Fruit fly (Drosophila melanogaster) whole organism, embryonic: ENCODE results near the gene CG13127.

Source experiments
- Abd-B ChIP-seq: fragments of 200-800 bp; sonication (Bioruptor generic); optimal IDR thresholded peaks from 2 replicates; lab custom pipeline; 2018; ENCODE audit warnings: missing biosample characterization, mild to moderate bottlenecking, missing genetic modification characterization, moderate library complexity
- Bgb ChIP-seq: fragments of 200-800 bp; sonication (Bioruptor generic); IDR thresholded peaks from 2 replicates; pipeline ENCODE4 v1.3.6; 2022; ENCODE audit warnings: missing biosample characterization, missing genetic modification characterization; ENCODE audit not compliant: partially characterized antibody
- CG10543 ChIP-seq: fragments of 200-800 bp; sonication (Bioruptor generic); optimal IDR thresholded peaks from 3 replicates; lab custom pipeline; 2017; ENCODE audit warnings: missing biosample characterization, mild to moderate bottlenecking, missing genetic modification characterization, moderate library complexity
- CG10654 ChIP-seq: fragments of 200-800 bp; sonication (Bioruptor generic); optimal IDR thresholded peaks from 2 replicates; lab custom pipeline; 2016; ENCODE audit warnings: missing biosample characterization, missing genetic modification characterization
- CG11504 ChIP-seq: fragments of 200-800 bp; sonication (Bioruptor generic); optimal IDR thresholded peaks from 3 replicates; lab custom pipeline; 2019; ENCODE audit warnings: missing biosample characterization, mild to moderate bottlenecking, missing genetic modification characterization, moderate library complexity
- CG12659 ChIP-seq: fragments of 200-800 bp; sonication (Bioruptor generic); optimal IDR thresholded peaks from 3 replicates; lab custom pipeline; 2017; ENCODE audit warnings: mild to moderate bottlenecking, missing biosample characterization, missing genetic modification reagents, missing genetic modification characterization
- CG17802 ChIP-seq: fragments of 200-800 bp; sonication (Bioruptor generic); optimal IDR thresholded peaks from 2 replicates; lab custom pipeline; 2018; ENCODE audit warnings: missing biosample characterization, mild to moderate bottlenecking, missing genetic modification characterization, moderate library complexity
- CG2875 ChIP-seq: fragments of 200-800 bp; sonication (Bioruptor generic); optimal IDR thresholded peaks from 2 replicates; lab custom pipeline; 2017; ENCODE audit warnings: missing biosample characterization, mild to moderate bottlenecking, missing genetic modification characterization, missing genetic modification reagents
- CG31388 ChIP-seq: fragments of 200-800 bp; sonication (Bioruptor generic); optimal IDR thresholded peaks from 2 replicates; lab custom pipeline; 2016; ENCODE audit warnings: missing biosample characterization, missing genetic modification characterization
- CG32532 ChIP-seq: fragments of 200-800 bp; sonication (Bioruptor generic); IDR thresholded peaks from 2 replicates; pipeline ENCODE4 v1.3.6; 2022; ENCODE audit warnings: missing biosample characterization, missing genetic modification characterization
- CG32767 ChIP-seq: fragments of 200-800 bp; sonication (Bioruptor generic); IDR thresholded peaks from 2 replicates; pipeline ENCODE4 v1.3.6; 2022; ENCODE audit warnings: missing biosample characterization, missing genetic modification characterization
- CG6175 ChIP-seq: fragments of 200-800 bp; sonication (Bioruptor generic); IDR thresholded peaks from 3 replicates; pipeline ENCODE4 v1.3.6; 2022; ENCODE audit warnings: missing biosample characterization, missing genetic modification characterization
- CG7963 ChIP-seq: fragments of 200-800 bp; sonication (Bioruptor generic); IDR thresholded peaks from 3 replicates; pipeline ENCODE4 v1.3.6; 2022; ENCODE audit warnings: missing biosample characterization, missing genetic modification characterization; ENCODE audit not compliant: partially characterized antibody
- CG8388 ChIP-seq: fragments of 200-800 bp; sonication (Bioruptor generic); optimal IDR thresholded peaks from 2 replicates; lab custom pipeline; 2019; ENCODE audit warnings: missing biosample characterization, mild to moderate bottlenecking, missing genetic modification characterization, moderate library complexity
- CHES-1-like ChIP-seq: fragments of 200-800 bp; sonication (Bioruptor generic); optimal IDR thresholded peaks from 2 replicates; lab custom pipeline; 2016; ENCODE audit warnings: missing biosample characterization, missing genetic modification characterization
- Fer3 ChIP-seq: fragments of 200-800 bp; sonication (Bioruptor generic); optimal IDR thresholded peaks from 2 replicates; lab custom pipeline; 2018; ENCODE audit warnings: missing biosample characterization, mild to moderate bottlenecking, missing genetic modification characterization, moderate library complexity
- GATAe ChIP-seq: fragments of 200-800 bp; sonication (Bioruptor generic); conservative IDR thresholded peaks from 2 replicates; pipeline ENCODE4 v1.3.6; 2022; ENCODE audit warnings: missing biosample characterization, missing genetic modification characterization
- Lhr ChIP-seq: fragments of 200-800 bp; sonication (Bioruptor generic); optimal IDR thresholded peaks from 3 replicates; lab custom pipeline; 2017; ENCODE audit warnings: mild to moderate bottlenecking, missing biosample characterization, missing genetic modification reagents, missing genetic modification characterization
- Med ChIP-seq: fragments of 200-800 bp; sonication (Bioruptor generic); peaks from one replicate; lab custom pipeline; 2016; ENCODE audit warnings: missing biosample characterization, missing genetic modification characterization, mild to moderate bottlenecking, inconsistent platforms, moderate library complexity
- Opbp ChIP-seq: fragments of 200-800 bp; sonication (Bioruptor generic); IDR thresholded peaks from 3 replicates; pipeline ENCODE4 v1.3.6; 2022; ENCODE audit warnings: missing biosample characterization, missing genetic modification characterization; ENCODE audit not compliant: partially characterized antibody
- Side ChIP-seq: fragments of 200-800 bp; sonication (Bioruptor generic); optimal IDR thresholded peaks from 2 replicates; lab custom pipeline; 2016; ENCODE audit warnings: missing biosample characterization, missing genetic modification characterization
- Six4 ChIP-seq: fragments of 200-800 bp; sonication (Bioruptor generic); optimal IDR thresholded peaks from 2 replicates; lab custom pipeline; 2016; ENCODE audit warnings: missing biosample characterization, missing genetic modification characterization
- Spps ChIP-seq: fragments of 200-800 bp; sonication (Bioruptor generic); optimal IDR thresholded peaks from 2 replicates; lab custom pipeline; 2018; ENCODE audit warnings: missing biosample characterization, mild to moderate bottlenecking, missing genetic modification characterization
- Stat92E ChIP-seq, 3 experiments: fragments of >200 bp in 2 of 3; fragments of 200-800 bp in 1 of 3; sonication (Bioruptor generic) in 1 of 3; optimal IDR thresholded peaks; 2 replicates each; lab custom pipeline; 2017 to 2019; ENCODE audit warnings: missing biosample characterization in 3 of 3, missing genetic modification characterization in 3 of 3, mild to moderate bottlenecking in 1 of 3, moderate library complexity in 1 of 3
- amos ChIP-seq: fragments of 200-800 bp; sonication (Bioruptor generic); IDR thresholded peaks from 2 replicates; pipeline ENCODE4 v1.3.6; 2022; ENCODE audit warnings: missing biosample characterization, missing genetic modification characterization; ENCODE audit not compliant: partially characterized antibody
- bowl ChIP-seq: fragments of 200-800 bp; sonication (Bioruptor generic); IDR thresholded peaks from 2 replicates; pipeline ENCODE4 v1.3.6; 2022; ENCODE audit warnings: missing biosample characterization, missing genetic modification characterization
- br ChIP-seq: fragments of >200 bp; optimal IDR thresholded peaks from 2 replicates; lab custom pipeline; 2017
- cad ChIP-seq: fragments of >200 bp; optimal IDR thresholded peaks from 2 replicates; lab custom pipeline; 2017; ENCODE audit warnings: missing biosample characterization, missing genetic modification characterization
- cas ChIP-seq: fragments of 200-800 bp; sonication (Bioruptor generic); IDR thresholded peaks from 2 replicates; pipeline ENCODE4 v1.3.6; 2022; ENCODE audit warnings: missing biosample characterization, missing genetic modification characterization
- chinmo ChIP-seq: fragments of 200-800 bp; sonication (Bioruptor generic); IDR thresholded peaks from 4 replicates; pipeline ENCODE4 v1.3.6; 2022; ENCODE audit warnings: missing biosample characterization, missing genetic modification characterization; ENCODE audit not compliant: partially characterized antibody
- chm ChIP-seq: fragments of 200-800 bp; sonication (Bioruptor generic); IDR thresholded peaks from 2 replicates; pipeline ENCODE4 v1.3.6; 2022; ENCODE audit warnings: missing biosample characterization, missing genetic modification characterization
- eve ChIP-seq, 2 experiments: fragments of >200 bp; optimal IDR thresholded peaks; 2 replicates each; lab custom pipeline; 2017; ENCODE audit warnings: missing biosample characterization in 2 of 2, missing genetic modification characterization in 2 of 2
- gcm ChIP-seq: fragments of 200-800 bp; sonication (Bioruptor generic); optimal IDR thresholded peaks from 2 replicates; lab custom pipeline; 2019; ENCODE audit warnings: missing biosample characterization, mild to moderate bottlenecking, missing genetic modification characterization, moderate library complexity
- grn ChIP-seq: fragments of 200-800 bp; sonication (Bioruptor generic); optimal IDR thresholded peaks from 3 replicates; lab custom pipeline; 2017; ENCODE audit warnings: missing biosample characterization, missing genetic modification characterization
- hth ChIP-seq: fragments of >200 bp; optimal IDR thresholded peaks from 2 replicates; lab custom pipeline; 2017; ENCODE audit warnings: inconsistent platforms
- insv ChIP-seq, 2 experiments: fragments of 200-800 bp; sonication (Bioruptor generic); optimal IDR thresholded peaks; 3 replicates each; lab custom pipeline; 2016 to 2018; ENCODE audit warnings: missing biosample characterization in 2 of 2, missing genetic modification characterization in 2 of 2
- ken ChIP-seq: fragments of 200-800 bp; sonication (Bioruptor generic); IDR thresholded peaks from 3 replicates; pipeline ENCODE4 v1.3.6; 2022; ENCODE audit warnings: missing biosample characterization, missing genetic modification characterization
- kni ChIP-seq: fragments of 200-800 bp; sonication (Bioruptor generic); optimal IDR thresholded peaks from 3 replicates; lab custom pipeline; 2017; ENCODE audit warnings: mild to moderate bottlenecking, missing biosample characterization, missing genetic modification reagents, missing genetic modification characterization
- knrl ChIP-seq: fragments of 200-800 bp; sonication (Bioruptor generic); IDR thresholded peaks from 3 replicates; pipeline ENCODE4 v1.3.6; 2022; ENCODE audit warnings: missing biosample characterization, missing genetic modification characterization; ENCODE audit not compliant: partially characterized antibody
- nau ChIP-seq: fragments of 200-800 bp; sonication (Bioruptor generic); optimal IDR thresholded peaks from 3 replicates; lab custom pipeline; 2017; ENCODE audit warnings: missing biosample characterization, mild to moderate bottlenecking, missing genetic modification characterization, missing genetic modification reagents
- oc ChIP-seq: fragments of 200-800 bp; sonication (Bioruptor generic); optimal IDR thresholded peaks from 2 replicates; lab custom pipeline; 2018; ENCODE audit warnings: missing biosample characterization, mild to moderate bottlenecking, missing genetic modification characterization, moderate library complexity
- repo ChIP-seq: fragments of 200-800 bp; sonication (Bioruptor generic); optimal IDR thresholded peaks from 2 replicates; lab custom pipeline; 2016; ENCODE audit warnings: missing biosample characterization, missing genetic modification characterization
- shn ChIP-seq: fragments of 200-800 bp; sonication (Bioruptor generic); optimal IDR thresholded peaks from 3 replicates; lab custom pipeline; 2016; ENCODE audit warnings: missing biosample characterization, missing genetic modification characterization
- sob ChIP-seq: fragments of 200-800 bp; sonication (Bioruptor generic); IDR thresholded peaks from 2 replicates; pipeline ENCODE4 v1.3.6; 2022; ENCODE audit warnings: missing biosample characterization, missing genetic modification characterization
- stwl ChIP-seq: fragments of 200-800 bp; sonication (Bioruptor generic); optimal IDR thresholded peaks from 3 replicates; lab custom pipeline; 2018; ENCODE audit warnings: missing biosample characterization, mild to moderate bottlenecking, missing genetic modification characterization, moderate library complexity
- sug ChIP-seq: fragments of 200-800 bp; optimal IDR thresholded peaks from 2 replicates; lab custom pipeline; 2019; ENCODE audit warnings: missing biosample characterization, mild to moderate bottlenecking, missing genetic modification characterization, moderate library complexity
- tap ChIP-seq: fragments of 200-800 bp; optimal IDR thresholded peaks from 3 replicates; lab custom pipeline; 2019; ENCODE audit warnings: missing biosample characterization, mild to moderate bottlenecking, missing genetic modification characterization, moderate library complexity
- tgo ChIP-seq: fragments of 200-800 bp; sonication (Bioruptor generic); IDR thresholded peaks from 3 replicates; pipeline ENCODE4 v1.3.6; 2022; ENCODE audit warnings: missing biosample characterization, missing genetic modification characterization
- tin ChIP-seq: fragments of 200-800 bp; sonication (Bioruptor generic); optimal IDR thresholded peaks from 3 replicates; lab custom pipeline; 2016; ENCODE audit warnings: missing biosample characterization, missing genetic modification characterization
- tio ChIP-seq: fragments of 200-800 bp; sonication (Bioruptor generic); optimal IDR thresholded peaks from 2 replicates; lab custom pipeline; 2017; ENCODE audit warnings: missing biosample characterization, missing genetic modification characterization, inconsistent platforms
- zen2 ChIP-seq: fragments of 200-800 bp; sonication (Bioruptor generic); IDR thresholded peaks from 3 replicates; pipeline ENCODE4 v1.3.6; 2022; ENCODE audit warnings: missing biosample characterization, missing genetic modification characterization; ENCODE audit not compliant: partially characterized antibody

CG13127 gene

dm6 chr2L:10033410-10033809 is 6.9 kb downstream of the CG13127 start (continued):
- TF ChIP-seq shn (GFP tag; lab: Kevin White, UChicago) (no peak), eve (GFP tag; optimal IDR thresholded peaks at IDR 0.05; lab: Kevin White, UChicago) (no peak), tgo (GFP tag; lab: Robert Waterston, UW) (no peak), Bgb (GFP tag; lab: Robert Waterston, UW) (peak; percentile 82), CG10654 (GFP tag; lab: Kevin White, UChicago) (no peak), CHES-1-like (GFP tag; lab: Kevin White, UChicago) (no peak), CG6175 (GFP tag; lab: Robert Waterston, UW) (no peak), bowl (GFP tag; lab: Robert Waterston, UW) (no peak), Med (GFP tag; lab: Kevin White, UChicago) (no peak), CG7963 (peak; percentile 89), Side (GFP tag; lab: Kevin White, UChicago) (no peak), CG8388 (no peak), chinmo (0 out of 4 replicates have a peak, but pooled peaks have one; percentile 31), CG10543 (no peak), Six4 (GFP tag; lab: Kevin White, UChicago) (no peak), br (lab: Kevin White, UChicago) (no peak), CG2875 (GFP tag; lab: Kevin White, UChicago) (no peak), amos (GFP tag; lab: Robert Waterston, UW) (0 out of 2 replicates have a peak, but pooled peaks have one; percentile 20), Opbp (GFP tag; lab: Robert Waterston, UW) (peak; percentile 52; the same call in 1 of the 3 replicates), repo (GFP tag; lab: Kevin White, UChicago) (no peak), tap (tag; lab: Kevin White, UChicago) (no peak), Lhr (no peak), sug (tag; lab: Kevin White, UChicago) (no peak), ken (GFP tag; lab: Robert Waterston, UW) (no peak), zen2 (GFP tag; lab: Robert Waterston, UW) (peak; percentile 40; the same call in 1 of the 3 replicates), cas (GFP tag; lab: Robert Waterston, UW) (no peak), insv (GFP tag; optimal IDR thresholded peaks at IDR 0.05; lab: Kevin White, UChicago) (no peak), knrl (peak; percentile 43; the same call in 1 of the 3 replicates), grn (no peak), chm (GFP tag; lab: Robert Waterston, UW) (no peak), Spps (tag; lab: Kevin White, UChicago) (no peak), gcm (GFP tag; lab: Kevin White, UChicago) (no peak), cad (GFP tag; lab: Kevin White, UChicago) (no peak), oc (no peak), CG17802 (tag; lab: Kevin White, UChicago) (no peak), CG12659 (GFP tag; lab: Kevin White, UChicago) (no peak), CG32767 (GFP tag; lab: Robert Waterston, UW) (no peak), Stat92E (GFP tag; optimal IDR thresholded peaks at IDR 0.05; lab: Kevin White, UChicago) (no peak), stwl (tag; lab: Kevin White, UChicago) (no peak), sob (GFP tag; lab: Robert Waterston, UW) (no peak), Abd-B (GFP tag; lab: Kevin White, UChicago) (no peak), GATAe (GFP tag; lab: Robert Waterston, UW) (no peak), CG32532 (no peak), tio (GFP tag; lab: Kevin White, UChicago) (no peak), Fer3 (tag; lab: Kevin White, UChicago) (no peak), CG11504 (tag; lab: Kevin White, UChicago) (no peak), CG31388 (GFP tag; lab: Kevin White, UChicago) (no peak), tin (no peak), nau (GFP tag; lab: Kevin White, UChicago) (no peak), kni (GFP tag; lab: Kevin White, UChicago) (no peak), hth (lab: Kevin White, UChicago) (no peak)
